In genomic region chr2L:1446740-1447139, dm6 we compare ENCODE assay signal across 2 fruit fly cellular contexts.
TF ChIP-seq lines count a peak whose summit lies in the region.

No protein-coding gene starts in this region.

- no peak for TF ChIP-seq CTCF in whole organism, embryonic (GFP tag; optimal IDR thresholded peaks at IDR 0.05; lab: Kevin White, UChicago)

TF ChIP-seq in whole organism, embryonic, 481 proteins besides CTCF, POLR2A, EP300 and RAD21:
- peak; percentile 86 for TF ChIP-seq Blimp-1 (GFP tag; optimal IDR thresholded peaks at IDR 0.05; lab: Kevin White, UChicago)
- TF ChIP-seq CG13424 (tag; optimal IDR thresholded peaks at IDR 0.05; lab: Kevin White, UChicago) = no peak
- TF ChIP-seq sd (tag; optimal IDR thresholded peaks at IDR 0.05; lab: Kevin White, UChicago) = peak; percentile 91
- no peak for TF ChIP-seq Optix (GFP tag; IDR thresholded peaks at IDR 0.05; lab: Robert Waterston, UW)
- 0 out of 2 replicates have a peak, but pooled peaks have one; percentile 25 for TF ChIP-seq CG11085 (GFP tag; IDR thresholded peaks at IDR 0.05; lab: Robert Waterston, UW)
- peak; percentile 20 for TF ChIP-seq CG2116 (GFP tag; optimal IDR thresholded peaks at IDR 0.05; lab: Kevin White, UChicago)
- no peak for TF ChIP-seq CG8089 (GFP tag; optimal IDR thresholded peaks at IDR 0.05; lab: Kevin White, UChicago)
- peak; percentile 52 for TF ChIP-seq abd-A (tag; optimal IDR thresholded peaks at IDR 0.05; lab: Kevin White, UChicago)

TF ChIP-seq in whole organism, prepupa, 60 proteins besides CTCF, POLR2A, EP300 and RAD21:
- no peak for TF ChIP-seq CG7368 (GFP tag; optimal IDR thresholded peaks at IDR 0.05; lab: Kevin White, UChicago)
- peak; percentile 31 for TF ChIP-seq svp (GFP tag; lab: Kevin White, UChicago)
TF ChIP-seq in whole organism, prepupa: peak in this region for 1.

Comparison
In these comparisons a context has a peak if more than half of its experiments do, and no peak if none do; other contexts are left out.
1. Of the 7 proteins assayed by ChIP-seq in both whole organism, embryonic and whole organism, prepupa: peak only in whole organism, embryonic: Blimp-1; only in whole organism, prepupa: none; in both: none; in neither: 6.